Fruit fly (Drosophila melanogaster): ENCODE results near the gene CG14535.

DNA sequence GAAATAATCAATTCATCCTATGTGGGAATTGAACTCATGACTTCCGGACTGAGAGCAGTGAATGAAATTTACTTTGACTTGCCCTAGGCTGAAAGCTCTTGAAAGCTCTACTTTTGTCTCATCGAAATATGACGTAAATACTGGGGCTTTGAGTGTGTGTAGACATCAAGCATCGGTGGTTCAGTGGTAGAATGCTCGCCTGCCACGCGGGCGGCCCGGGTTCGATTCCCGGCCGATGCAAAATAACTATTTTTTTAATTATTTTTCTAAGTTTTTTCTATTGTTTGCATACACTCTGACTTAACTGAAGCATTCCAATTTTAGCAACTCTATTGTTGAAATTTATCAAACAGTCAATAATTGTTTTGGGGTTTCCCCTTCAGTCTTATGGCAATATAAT lies 17.4 kb upstream of the CG14535 start:
- TF ChIP-seq CG8478 (optimal IDR thresholded peaks at IDR 0.05) (no peak), CTCF (optimal IDR thresholded peaks at IDR 0.05) (no peak)
